Worm (Caenorhabditis elegans): ENCODE results near the gene kcc-1.

- TF ChIP-seq nhr-11 (tag; optimal IDR thresholded peaks at IDR 0.05) (no peak), tbx-2 (tag; optimal IDR thresholded peaks at IDR 0.05) (no peak), pha-4 (tag; optimal IDR thresholded peaks at IDR 0.05) (no peak), hlh-15 (tag; optimal IDR thresholded peaks at IDR 0.05) (no peak), ceh-2 (tag; optimal IDR thresholded peaks at IDR 0.05) (no peak), hlh-6 (tag; optimal IDR thresholded peaks at IDR 0.05) (no peak), fkh-10 (GFP tag; optimal IDR thresholded peaks at IDR 0.05) (no peak), ceh-9 (tag; optimal IDR thresholded peaks at IDR 0.05) (no peak), C08G9.2 (tag; optimal IDR thresholded peaks at IDR 0.05) (no peak), unc-55 (GFP tag; optimal IDR thresholded peaks at IDR 0.05) (no peak), sdc-2 (tag; optimal IDR thresholded peaks at IDR 0.05) (no peak), nfya-1 (tag; optimal IDR thresholded peaks at IDR 0.05) (no peak)
Measured at ce11 chrIV:7158161-7158560, 47.9 kb upstream of the kcc-1 start.

Measured in whole organism, late embryonic.